Fruit fly (Drosophila melanogaster) whole organism, embryonic: ENCODE measurements around the gene Cdc16.

Source experiments
- ATbp ChIP-seq: fragments of 200-800 bp; sonication (Bioruptor generic); optimal IDR thresholded peaks from 2 replicates; lab custom pipeline; 2017; ENCODE audit warnings: missing biosample characterization, mild to moderate bottlenecking, missing genetic modification characterization, missing genetic modification reagents
- Ada2b ChIP-seq: fragments of 200-800 bp; sonication (Bioruptor generic); IDR thresholded peaks from 2 replicates; pipeline ENCODE4 v1.3.6; 2022; ENCODE audit warnings: missing biosample characterization, missing genetic modification characterization
- B-H2 ChIP-seq: fragments of 200-800 bp; sonication (Bioruptor generic); optimal IDR thresholded peaks from 2 replicates; lab custom pipeline; 2018; ENCODE audit warnings: missing biosample characterization, mild to moderate bottlenecking, missing genetic modification characterization
- Bgb ChIP-seq: fragments of 200-800 bp; sonication (Bioruptor generic); IDR thresholded peaks from 2 replicates; pipeline ENCODE4 v1.3.6; 2022; ENCODE audit warnings: missing biosample characterization, missing genetic modification characterization; ENCODE audit not compliant: partially characterized antibody
- CG10565 ChIP-seq: fragments of 200-800 bp; sonication (Bioruptor generic); optimal IDR thresholded peaks from 3 replicates; lab custom pipeline; 2016; ENCODE audit warnings: missing biosample characterization, mild to moderate bottlenecking, missing genetic modification characterization
- CG11247 ChIP-seq: fragments of 200-800 bp; sonication (Bioruptor generic); IDR thresholded peaks from 2 replicates; pipeline ENCODE4 v1.3.6; 2022; ENCODE audit warnings: missing biosample characterization, missing genetic modification characterization
- CG14710 ChIP-seq: fragments of 200-800 bp; sonication (Bioruptor generic); optimal IDR thresholded peaks from 3 replicates; lab custom pipeline; 2019; ENCODE audit warnings: missing biosample characterization, mild to moderate bottlenecking, missing genetic modification characterization, moderate library complexity
- CG15269 ChIP-seq: fragments of 200-800 bp; sonication (Bioruptor generic); optimal IDR thresholded peaks from 2 replicates; lab custom pipeline; 2018; ENCODE audit warnings: missing biosample characterization, mild to moderate bottlenecking, missing genetic modification characterization, moderate library complexity
- CG1529 ChIP-seq: fragments of 200-800 bp; sonication (Bioruptor generic); optimal IDR thresholded peaks from 3 replicates; lab custom pipeline; 2018; ENCODE audit warnings: missing biosample characterization, missing genetic modification characterization
- CG1603 ChIP-seq: fragments of 200-800 bp; sonication (Bioruptor generic); optimal IDR thresholded peaks from 2 replicates; lab custom pipeline; 2019; ENCODE audit warnings: missing biosample characterization, mild to moderate bottlenecking, missing genetic modification characterization, moderate library complexity
- CG16863 ChIP-seq: fragments of 200-800 bp; sonication (Bioruptor generic); optimal IDR thresholded peaks from 3 replicates; lab custom pipeline; 2016; ENCODE audit warnings: missing biosample characterization, missing genetic modification characterization
- CG17328 ChIP-seq: fragments of 200-800 bp; sonication (Bioruptor generic); IDR thresholded peaks from 2 replicates; pipeline ENCODE4 v1.3.6; 2022; ENCODE audit warnings: missing biosample characterization, missing genetic modification characterization
- CG2199 ChIP-seq: fragments of 200-800 bp; sonication (Bioruptor generic); IDR thresholded peaks from 3 replicates; pipeline ENCODE4 v1.3.6; 2022; ENCODE audit warnings: missing biosample characterization, missing genetic modification characterization
- CG2202 ChIP-seq: fragments of 200-800 bp; sonication (Bioruptor generic); optimal IDR thresholded peaks from 2 replicates; lab custom pipeline; 2018; ENCODE audit warnings: missing biosample characterization, mild to moderate bottlenecking, missing genetic modification characterization
- CG3163 ChIP-seq: fragments of 200-800 bp; sonication (Bioruptor generic); optimal IDR thresholded peaks from 3 replicates; lab custom pipeline; 2016; ENCODE audit warnings: missing biosample characterization, missing genetic modification characterization
- CG4282 ChIP-seq: fragments of 200-800 bp; sonication (Bioruptor generic); optimal IDR thresholded peaks from 2 replicates; lab custom pipeline; 2016; ENCODE audit warnings: missing biosample characterization, missing genetic modification characterization
- CG4328 ChIP-seq: fragments of 200-800 bp; sonication (Bioruptor generic); optimal IDR thresholded peaks from 3 replicates; lab custom pipeline; 2017; ENCODE audit warnings: missing biosample characterization, missing genetic modification reagents, missing genetic modification characterization
- CG4404 ChIP-seq: fragments of 200-800 bp; sonication (Bioruptor generic); IDR thresholded peaks from 2 replicates; pipeline ENCODE4 v1.3.6; 2022; ENCODE audit warnings: missing biosample characterization, missing genetic modification characterization
- CG4820 ChIP-seq: fragments of 200-800 bp; sonication (Bioruptor generic); optimal IDR thresholded peaks from 3 replicates; lab custom pipeline; 2016; ENCODE audit warnings: missing biosample characterization, missing genetic modification characterization
- Chrac-16 ChIP-seq: fragments of 200-800 bp; sonication (Bioruptor generic); optimal IDR thresholded peaks from 3 replicates; lab custom pipeline; 2016; ENCODE audit warnings: missing biosample characterization, missing genetic modification characterization
- D19A ChIP-seq: fragments of 200-800 bp; optimal IDR thresholded peaks from 3 replicates; lab custom pipeline; 2019; ENCODE audit warnings: missing biosample characterization, mild to moderate bottlenecking, missing genetic modification characterization, moderate library complexity
- Dad ChIP-seq: fragments of 200-800 bp; sonication (Bioruptor generic); optimal IDR thresholded peaks from 3 replicates; lab custom pipeline; 2016; ENCODE audit warnings: missing biosample characterization, missing genetic modification characterization
- Dref ChIP-seq: fragments of 200-800 bp; sonication (Bioruptor generic); IDR thresholded peaks from 2 replicates; pipeline ENCODE4 v1.3.6; 2022; ENCODE audit warnings: missing biosample characterization, missing genetic modification characterization
- Ets97D ChIP-seq: fragments of 200-800 bp; sonication (Bioruptor generic); optimal IDR thresholded peaks from 3 replicates; lab custom pipeline; 2016; ENCODE audit warnings: missing biosample characterization, missing genetic modification characterization
- H15 ChIP-seq: fragments of 200-800 bp; sonication (Bioruptor generic); IDR thresholded peaks from 3 replicates; pipeline ENCODE4 v1.3.6; 2022; ENCODE audit warnings: missing biosample characterization, missing genetic modification characterization
- HLH4C ChIP-seq: fragments of 200-800 bp; sonication (Bioruptor generic); IDR thresholded peaks from 3 replicates; pipeline ENCODE4 v1.3.6; 2022; ENCODE audit warnings: missing biosample characterization, missing genetic modification characterization; ENCODE audit not compliant: partially characterized antibody
- HLHmδ ChIP-seq: fragments of 200-800 bp; sonication (Bioruptor generic); optimal IDR thresholded peaks from 2 replicates; lab custom pipeline; 2018; ENCODE audit warnings: missing biosample characterization, mild to moderate bottlenecking, missing genetic modification characterization, moderate library complexity
- Hey ChIP-seq: fragments of 200-800 bp; sonication (Bioruptor generic); optimal IDR thresholded peaks from 3 replicates; lab custom pipeline; 2018; ENCODE audit warnings: missing biosample characterization, mild to moderate bottlenecking, missing genetic modification characterization
- NC2β ChIP-seq: fragments of 200-800 bp; sonication (Bioruptor generic); optimal IDR thresholded peaks from 2 replicates; lab custom pipeline; 2016; ENCODE audit warnings: missing biosample characterization, missing genetic modification characterization
- NFAT ChIP-seq: fragments of 200-800 bp; sonication (Bioruptor generic); IDR thresholded peaks from 2 replicates; pipeline ENCODE4 v1.3.6; 2022; ENCODE audit warnings: missing biosample characterization, missing genetic modification characterization
- Oli ChIP-seq: fragments of 200-800 bp; sonication (Bioruptor generic); optimal IDR thresholded peaks from 2 replicates; lab custom pipeline; 2018; ENCODE audit warnings: missing biosample characterization, mild to moderate bottlenecking, missing genetic modification characterization, moderate library complexity
- Pdp1 ChIP-seq, 2 experiments: fragments of 200-800 bp; sonication (Bioruptor generic); optimal IDR thresholded peaks; 3 replicates each; lab custom pipeline; 2016; ENCODE audit warnings: missing biosample characterization in 2 of 2, missing genetic modification characterization in 2 of 2, mild to moderate bottlenecking in 1 of 2, moderate library complexity in 1 of 2
- Ptx1 ChIP-seq: fragments of 200-800 bp; sonication (Bioruptor generic); IDR thresholded peaks from 2 replicates; pipeline ENCODE4 v1.3.6; 2022; ENCODE audit warnings: missing biosample characterization, missing genetic modification characterization
- Usf ChIP-seq: fragments of 200-800 bp; sonication (Bioruptor generic); optimal IDR thresholded peaks from 2 replicates; lab custom pipeline; 2017; ENCODE audit warnings: missing genotype, missing biosample characterization, missing genetic modification characterization
- Xbp1 ChIP-seq: fragments of 200-800 bp; sonication (Bioruptor generic); optimal IDR thresholded peaks from 3 replicates; lab custom pipeline; 2016; ENCODE audit warnings: missing biosample characterization, mild to moderate bottlenecking, missing genetic modification characterization
- Xrp1 ChIP-seq: fragments of 200-800 bp; sonication (Bioruptor generic); IDR thresholded peaks from 2 replicates; pipeline ENCODE4 v1.3.6; 2022; ENCODE audit warnings: missing biosample characterization, missing genetic modification characterization
- ato ChIP-seq: fragments of 200-800 bp; sonication (Bioruptor generic); IDR thresholded peaks from 2 replicates; pipeline ENCODE4 v1.3.6; 2022; ENCODE audit warnings: missing biosample characterization, missing genetic modification characterization; ENCODE audit not compliant: partially characterized antibody
- cato ChIP-seq: fragments of 200-800 bp; sonication (Bioruptor generic); optimal IDR thresholded peaks from 2 replicates; lab custom pipeline; 2016; ENCODE audit warnings: missing biosample characterization, missing genetic modification characterization, borderline replicate concordance
- cg ChIP-seq: fragments of 200-800 bp; sonication (Bioruptor generic); optimal IDR thresholded peaks from 3 replicates; lab custom pipeline; 2019; ENCODE audit warnings: missing biosample characterization, mild to moderate bottlenecking, missing genetic modification characterization, moderate library complexity
- ci ChIP-seq: fragments of 200-800 bp; sonication (Bioruptor generic); IDR thresholded peaks from 3 replicates; pipeline ENCODE4 v1.3.6; 2022; ENCODE audit warnings: missing biosample characterization, missing genetic modification characterization
- en ChIP-seq: fragments of 200-800 bp; sonication (Bioruptor generic); optimal IDR thresholded peaks from 2 replicates; lab custom pipeline; 2016; ENCODE audit warnings: missing biosample characterization, missing genetic modification characterization
- gem ChIP-seq: fragments of 200-800 bp; sonication (Bioruptor generic); optimal IDR thresholded peaks from 2 replicates; lab custom pipeline; 2019; ENCODE audit warnings: missing biosample characterization, mild to moderate bottlenecking, missing genetic modification characterization, moderate library complexity
- jumu ChIP-seq: fragments of 200-800 bp; sonication (Bioruptor generic); optimal IDR thresholded peaks from 3 replicates; lab custom pipeline; 2016; ENCODE audit warnings: missing biosample characterization, missing genetic modification characterization
- lmd ChIP-seq: fragments of 200-800 bp; sonication (Bioruptor generic); IDR thresholded peaks from 2 replicates; pipeline ENCODE4 v1.3.6; 2022; ENCODE audit warnings: missing biosample characterization, missing genetic modification characterization
- mam ChIP-seq: fragments of 200-800 bp; sonication (Bioruptor generic); optimal IDR thresholded peaks from 3 replicates; lab custom pipeline; 2016; ENCODE audit warnings: missing biosample characterization, missing genetic modification characterization
- pum ChIP-seq: fragments of 200-800 bp; sonication (Bioruptor generic); optimal IDR thresholded peaks from 2 replicates; lab custom pipeline; 2016; ENCODE audit warnings: missing biosample characterization, missing genetic modification characterization
- ranshi ChIP-seq: fragments of 200-800 bp; sonication (Bioruptor generic); IDR thresholded peaks from 2 replicates; pipeline ENCODE4 v1.3.6; 2022; ENCODE audit warnings: missing biosample characterization, missing genetic modification characterization
- row ChIP-seq: fragments of 200-800 bp; sonication (Bioruptor generic); IDR thresholded peaks from 3 replicates; pipeline ENCODE4 v1.3.6; 2022; ENCODE audit warnings: missing biosample characterization, missing genetic modification characterization
- sens-2 ChIP-seq: fragments of 200-800 bp; sonication (Bioruptor generic); IDR thresholded peaks from 2 replicates; pipeline ENCODE4 v1.3.6; 2022; ENCODE audit warnings: missing biosample characterization, missing genetic modification characterization
- usp ChIP-seq: fragments of >200 bp; optimal IDR thresholded peaks from 2 replicates; lab custom pipeline; 2017; ENCODE audit warnings: missing biosample characterization, missing genetic modification characterization

Cdc16 gene

DNA sequence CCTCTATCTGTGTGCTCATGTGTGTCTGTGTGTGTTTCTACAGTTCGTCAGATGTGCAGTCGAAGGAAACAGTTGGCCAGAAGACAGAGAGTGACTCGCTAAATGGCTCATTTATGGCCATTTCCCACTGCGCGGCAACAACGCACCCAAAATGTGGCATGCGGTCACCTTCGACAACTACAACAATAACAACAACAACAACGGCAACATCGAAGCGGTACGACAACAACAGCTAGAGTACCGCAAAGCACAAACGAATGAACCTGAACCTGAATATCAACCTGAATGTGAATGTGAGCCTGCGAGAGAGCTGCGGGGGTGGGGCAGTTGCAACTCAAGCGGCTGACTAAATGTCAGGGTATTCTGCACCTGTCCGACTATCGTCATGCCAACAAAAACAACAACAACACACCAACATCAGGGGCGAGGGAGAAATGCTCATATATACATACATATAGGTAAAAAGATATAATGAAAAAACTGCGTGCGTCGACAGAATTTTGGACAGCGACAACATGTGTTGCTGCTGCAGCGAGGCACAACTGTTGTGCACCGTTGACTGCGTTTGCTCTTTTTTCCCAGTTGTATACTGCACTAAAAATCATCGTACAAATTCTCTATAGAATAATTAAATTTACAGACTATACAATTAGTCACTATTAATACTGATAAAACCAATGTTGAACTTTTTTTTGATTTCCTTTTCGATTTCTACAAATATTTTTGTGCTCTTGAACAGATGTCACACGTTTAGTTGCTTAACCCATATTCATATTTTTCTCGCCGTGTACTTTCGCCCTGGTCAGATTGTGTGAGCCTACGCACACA, 19.3 kb downstream of the Cdc16 start (continued):
- TF ChIP-seq CG11247: no peak
- peak; percentile 32 for TF ChIP-seq Oli (tag; lab: Kevin White, UChicago)
- no peak for TF ChIP-seq NFAT (GFP tag; lab: Robert Waterston, UW)
- TF ChIP-seq lmd: peak; percentile 18; the same call in 1 of the 2 replicates
- no peak for TF ChIP-seq CG15269 (tag; lab: Kevin White, UChicago)
- TF ChIP-seq HLHmδ (GFP tag; lab: Kevin White, UChicago): no peak
- TF ChIP-seq row (GFP tag; lab: Robert Waterston, UW): peak; percentile 65
- no peak for TF ChIP-seq Dref (GFP tag; lab: Robert Waterston, UW)
- TF ChIP-seq sens-2 (GFP tag; lab: Robert Waterston, UW): no peak
- TF ChIP-seq CG10565: no peak
- TF ChIP-seq jumu: peak; percentile 3
- 0 out of 3 replicates have a peak, but pooled peaks have one; percentile 13 for TF ChIP-seq CG2199 (GFP tag; lab: Robert Waterston, UW)
- TF ChIP-seq Hey: no peak
- TF ChIP-seq CG1529: peak; percentile 47
- TF ChIP-seq CG4282 (GFP tag; lab: Kevin White, UChicago): no peak
- TF ChIP-seq NC2β (GFP tag; lab: Kevin White, UChicago): peak; percentile 58
- no peak for TF ChIP-seq Ets97D
- TF ChIP-seq Chrac-16 (GFP tag; lab: Kevin White, UChicago): peak; percentile 68
- TF ChIP-seq gem (tag; lab: Kevin White, UChicago): peak; percentile 78
- 0 out of 3 replicates have a peak, but pooled peaks have one; percentile 45 for TF ChIP-seq ci (GFP tag; lab: Robert Waterston, UW)
- TF ChIP-seq CG1603 (tag; lab: Kevin White, UChicago): peak; percentile 64
- TF ChIP-seq usp (GFP tag; lab: Kevin White, UChicago): no peak
- TF ChIP-seq Xbp1: peak; percentile 43
- TF ChIP-seq Xrp1: peak; percentile 66
- no peak for TF ChIP-seq cato
- TF ChIP-seq CG14710 (tag; lab: Kevin White, UChicago): peak; percentile 11
- TF ChIP-seq Usf (GFP tag; lab: Kevin White, UChicago): peak; percentile 48
- no peak for TF ChIP-seq en
- TF ChIP-seq CG17328 (GFP tag; lab: Robert Waterston, UW): peak; percentile 68
- TF ChIP-seq Bgb (GFP tag; lab: Robert Waterston, UW): no peak
- no peak for TF ChIP-seq H15
- TF ChIP-seq ranshi (GFP tag; lab: Robert Waterston, UW): no peak
- no peak for TF ChIP-seq B-H2
- TF ChIP-seq HLH4C (GFP tag; lab: Robert Waterston, UW): no peak
- peak; percentile 52 for TF ChIP-seq CG16863 (GFP tag; lab: Kevin White, UChicago)
- no peak for TF ChIP-seq ato
- no peak for TF ChIP-seq Dad (GFP tag; lab: Kevin White, UChicago)
- TF ChIP-seq CG4328 (GFP tag; lab: Kevin White, UChicago): no peak
- no peak for TF ChIP-seq CG4820 (GFP tag; lab: Kevin White, UChicago)
- peak; percentile 63 for TF ChIP-seq CG2202 (tag; lab: Kevin White, UChicago)
- no peak for TF ChIP-seq Ptx1 (GFP tag; lab: Robert Waterston, UW)
- TF ChIP-seq Pdp1 (GFP tag; optimal IDR thresholded peaks at IDR 0.05; lab: Kevin White, UChicago): no peak
- TF ChIP-seq pum: peak; percentile 5
- peak; percentile 20 for TF ChIP-seq ATbp (GFP tag; lab: Kevin White, UChicago)
- TF ChIP-seq cg (GFP tag; lab: Kevin White, UChicago): peak; percentile 56
- TF ChIP-seq CG3163 (GFP tag; lab: Kevin White, UChicago): no peak
- no peak for TF ChIP-seq mam (GFP tag; lab: Kevin White, UChicago)
- peak; percentile 39 for TF ChIP-seq D19A (tag; lab: Kevin White, UChicago)
- TF ChIP-seq Ada2b: no peak
- TF ChIP-seq CG4404 (GFP tag; lab: Robert Waterston, UW): peak; percentile 55; the same call in 1 of the 2 replicates
